Fruit fly (Drosophila melanogaster) whole organism, pupa: Measurements from ENCODE around the gene bond.

Experiments used
- CG10348 ChIP-seq: fragments of 200-800 bp; sonication (Bioruptor generic); IDR thresholded peaks from 2 replicates; pipeline ENCODE4 v1.3.6; 2022; ENCODE audit warnings: missing biosample characterization, missing genetic modification characterization
- CG12605 ChIP-seq: fragments of 200-800 bp; sonication (Bioruptor generic); IDR thresholded peaks from 2 replicates; pipeline ENCODE4 v1.3.6; 2022; ENCODE audit warnings: missing biosample characterization, missing genetic modification characterization
- CG13204 ChIP-seq: fragments of 200-800 bp; sonication (Bioruptor generic); optimal IDR thresholded peaks from 2 replicates; lab custom pipeline; 2018; ENCODE audit warnings: missing biosample characterization, mild to moderate bottlenecking, missing genetic modification characterization, moderate library complexity
- CG14655 ChIP-seq: fragments of 200-800 bp; sonication (Bioruptor generic); optimal IDR thresholded peaks from 3 replicates; lab custom pipeline; 2017; ENCODE audit warnings: mild to moderate bottlenecking, missing biosample characterization, missing genetic modification reagents, missing genetic modification characterization
- CG15710 ChIP-seq: fragments of 200-800 bp; sonication (Bioruptor generic); optimal IDR thresholded peaks from 2 replicates; lab custom pipeline; 2018; ENCODE audit warnings: missing biosample characterization, mild to moderate bottlenecking, missing genetic modification characterization, moderate library complexity
- CG17806 ChIP-seq: fragments of 200-800 bp; sonication (Bioruptor generic); optimal IDR thresholded peaks from 2 replicates; lab custom pipeline; 2018; ENCODE audit warnings: missing biosample characterization, mild to moderate bottlenecking, missing genetic modification characterization, moderate library complexity
- CG32121 ChIP-seq: fragments of 200-800 bp; sonication (Bioruptor generic); IDR thresholded peaks from 2 replicates; pipeline ENCODE4 v1.3.6; 2022; ENCODE audit warnings: missing biosample characterization, missing genetic modification characterization
- CG34367 ChIP-seq: fragments of 200-800 bp; sonication (Bioruptor generic); optimal IDR thresholded peaks from 2 replicates; lab custom pipeline; 2018; ENCODE audit warnings: missing biosample characterization, mild to moderate bottlenecking, missing genetic modification characterization
- CG4496 ChIP-seq: fragments of 200-800 bp; sonication (Bioruptor generic); IDR thresholded peaks from 3 replicates; pipeline ENCODE4 v1.3.6; 2022; ENCODE audit warnings: missing biosample characterization, missing genetic modification characterization
- CG8159 ChIP-seq: fragments of 200-800 bp; sonication (Bioruptor generic); optimal IDR thresholded peaks from 3 replicates; lab custom pipeline; 2018; ENCODE audit warnings: missing biosample characterization, mild to moderate bottlenecking, missing genetic modification characterization, moderate library complexity
- CG8301 ChIP-seq: fragments of 200-800 bp; sonication (Bioruptor generic); optimal IDR thresholded peaks from 2 replicates; lab custom pipeline; 2018; ENCODE audit warnings: missing biosample characterization, mild to moderate bottlenecking, missing genetic modification characterization
- CG9948 ChIP-seq: fragments of 200-800 bp; sonication (Bioruptor generic); optimal IDR thresholded peaks from 2 replicates; lab custom pipeline; 2018; ENCODE audit warnings: missing biosample characterization, mild to moderate bottlenecking, missing genetic modification characterization, moderate library complexity
- D1 ChIP-seq: fragments of 200-800 bp; sonication (Bioruptor generic); optimal IDR thresholded peaks from 2 replicates; lab custom pipeline; 2018; ENCODE audit warnings: missing biosample characterization, mild to moderate bottlenecking, missing genetic modification characterization, moderate library complexity
- EcR ChIP-seq: fragments of 200-800 bp; sonication (Bioruptor generic); optimal IDR thresholded peaks from 3 replicates; lab custom pipeline; 2019; ENCODE audit warnings: missing biosample characterization, missing genetic modification characterization, mild to moderate bottlenecking, moderate library complexity, missing genetic modification reagents
- Ets98B ChIP-seq: fragments of 200-800 bp; sonication (Bioruptor generic); IDR thresholded peaks from 2 replicates; pipeline ENCODE4 v1.3.6; 2022; ENCODE audit warnings: missing biosample characterization, missing genetic modification characterization
- Pif1A ChIP-seq: fragments of 200-800 bp; sonication (Bioruptor generic); optimal IDR thresholded peaks from 3 replicates; lab custom pipeline; 2016; ENCODE audit warnings: missing biosample characterization, missing genetic modification characterization
- Pif1B ChIP-seq: fragments of 200-800 bp; sonication (Bioruptor generic); optimal IDR thresholded peaks from 3 replicates; lab custom pipeline; 2016; ENCODE audit warnings: missing biosample characterization, missing genetic modification characterization
- Snoo ChIP-seq: fragments of 200-800 bp; sonication (Bioruptor generic); optimal IDR thresholded peaks from 3 replicates; lab custom pipeline; 2017; ENCODE audit warnings: missing biosample characterization, mild to moderate bottlenecking, missing genetic modification characterization, inconsistent platforms
- fd96Ca ChIP-seq: fragments of 200-800 bp; sonication (Bioruptor generic); IDR thresholded peaks from 3 replicates; pipeline ENCODE4 v1.3.6; 2022; ENCODE audit warnings: missing biosample characterization, missing genetic modification characterization
- gl ChIP-seq: fragments of 200-800 bp; sonication (Bioruptor generic); optimal IDR thresholded peaks from 2 replicates; lab custom pipeline; 2018; ENCODE audit warnings: missing biosample characterization, mild to moderate bottlenecking, missing genetic modification characterization
- rn ChIP-seq: fragments of 200-800 bp; sonication (Bioruptor generic); IDR thresholded peaks from 2 replicates; pipeline ENCODE4 v1.3.6; 2022; ENCODE audit warnings: missing biosample characterization, missing genetic modification characterization

The bond gene

DNA sequence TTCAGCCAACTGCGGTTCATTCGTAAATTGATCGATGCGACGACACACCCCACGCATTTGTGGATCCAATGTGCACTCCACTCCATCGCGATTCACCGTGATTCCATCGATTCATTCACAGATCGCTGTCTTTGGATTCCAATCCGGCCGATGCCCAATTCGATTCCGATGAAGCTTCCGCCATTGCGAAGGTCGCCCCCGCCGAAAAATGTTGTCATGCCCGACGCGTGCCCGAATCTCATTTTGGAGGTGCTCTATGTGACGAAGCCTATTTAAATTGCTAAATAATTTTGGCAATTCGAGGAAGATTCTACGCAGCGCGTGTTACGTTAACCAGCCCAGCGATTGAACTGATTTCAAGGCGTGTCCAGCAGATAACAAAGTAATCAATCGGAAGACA lies 9.8 kb upstream of the bond start:
- TF ChIP-seq CG9948 (tag; lab: Kevin White, UChicago) = no peak

DNA sequence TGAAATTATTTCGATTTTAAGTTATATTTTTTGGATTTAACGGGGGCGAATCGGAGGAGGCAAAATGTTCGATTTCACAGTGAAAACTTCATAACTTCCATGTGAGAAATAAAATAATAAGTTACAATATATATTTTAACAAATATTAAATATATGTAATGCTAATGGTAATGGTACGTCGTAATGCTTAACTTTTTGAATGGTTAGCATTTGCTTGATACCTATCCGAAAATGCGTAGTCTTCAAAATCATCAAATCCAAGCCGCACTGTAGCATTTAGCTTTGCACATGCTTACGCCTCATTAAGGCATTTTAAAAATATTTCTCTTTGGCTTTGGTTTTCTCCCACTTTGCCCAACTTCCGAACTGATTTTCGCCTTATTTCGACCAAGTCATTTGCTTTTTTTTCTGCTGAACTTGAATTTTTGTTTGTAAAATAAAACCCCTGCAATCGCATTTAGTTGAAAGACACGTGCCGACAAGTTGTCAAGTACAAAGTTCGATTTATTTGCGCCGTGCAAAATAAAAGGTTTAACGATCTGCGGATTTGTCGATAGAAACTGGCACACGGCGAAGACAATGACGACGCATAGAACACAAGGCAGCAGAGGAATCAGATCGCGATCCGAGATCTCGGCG lies 7.6 kb upstream of the bond start:
- TF ChIP-seq CG34367 (tag; lab: Kevin White, UChicago) = no peak
- TF ChIP-seq CG15710 (tag; lab: Kevin White, UChicago) = no peak
- no peak for TF ChIP-seq gl (tag; lab: Kevin White, UChicago)
- TF ChIP-seq, all 21 proteins: peak for 0

DNA sequence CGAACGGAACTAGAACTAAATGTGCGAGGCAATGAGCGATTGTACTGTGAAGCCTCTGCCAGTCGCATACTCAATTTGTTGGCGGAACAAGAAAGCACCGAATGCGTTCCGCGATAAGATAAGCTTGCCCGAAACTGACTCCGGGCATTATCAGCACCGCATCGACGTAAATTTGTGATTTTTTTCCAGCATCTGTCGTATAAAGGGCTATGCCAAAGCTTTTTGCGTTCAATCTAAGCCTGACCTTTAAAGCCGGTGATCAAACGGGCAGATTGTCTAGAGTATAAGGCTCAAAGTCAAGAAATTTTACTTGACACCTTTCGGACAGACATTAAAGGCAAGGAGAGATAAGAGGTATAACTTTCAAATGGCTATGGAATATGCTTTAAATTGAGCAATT lies 4.5 kb upstream of the bond start:
- TF ChIP-seq CG8301 (tag; lab: Kevin White, UChicago) (no peak), rn (no peak), CG15710 (tag; lab: Kevin White, UChicago) (no peak), CG17806 (tag; lab: Kevin White, UChicago) (no peak), D1 (tag; lab: Kevin White, UChicago) (no peak), Pif1B (GFP tag; lab: Kevin White, UChicago) (no peak)

DNA sequence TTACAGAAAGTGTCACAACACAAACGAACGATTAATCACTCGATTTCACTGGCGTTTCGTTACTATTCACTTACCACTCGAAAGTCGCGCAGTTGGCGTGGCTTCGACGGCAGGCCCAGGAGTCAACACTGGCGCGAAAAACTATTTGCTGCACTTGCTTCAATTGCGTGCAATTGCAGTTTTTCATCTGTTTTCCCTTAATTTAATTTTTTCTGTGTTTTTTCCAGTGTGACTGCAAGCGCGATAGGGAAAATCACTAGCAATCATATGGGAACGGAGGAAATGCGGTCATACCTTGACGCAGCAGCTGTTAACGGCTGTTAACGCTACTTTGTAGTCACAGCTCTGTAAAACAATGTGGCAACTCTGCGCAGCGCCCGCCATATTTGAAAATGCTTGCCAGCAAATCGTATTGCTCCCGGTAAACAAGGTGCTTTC lies 2.9 kb upstream of the bond start, which contains the start of gene AdipoR:
Gene AdipoR (minus strand): TSS at position 262 of the 438 bp plus-strand sequence.
- TF ChIP-seq CG4496 (0 out of 3 replicates have a peak, but pooled peaks have one; percentile 30), Snoo (tag; lab: Kevin White, UChicago) (peak; percentile 31), CG32121 (no peak), Ets98B (GFP tag; lab: Robert Waterston, UW) (peak; percentile 68; the same call in 1 of the 2 replicates), CG12605 (GFP tag; lab: Robert Waterston, UW) (peak; percentile 18; the same call in 1 of the 2 replicates), CG8301 (tag; lab: Kevin White, UChicago) (peak; percentile 0)

DNA sequence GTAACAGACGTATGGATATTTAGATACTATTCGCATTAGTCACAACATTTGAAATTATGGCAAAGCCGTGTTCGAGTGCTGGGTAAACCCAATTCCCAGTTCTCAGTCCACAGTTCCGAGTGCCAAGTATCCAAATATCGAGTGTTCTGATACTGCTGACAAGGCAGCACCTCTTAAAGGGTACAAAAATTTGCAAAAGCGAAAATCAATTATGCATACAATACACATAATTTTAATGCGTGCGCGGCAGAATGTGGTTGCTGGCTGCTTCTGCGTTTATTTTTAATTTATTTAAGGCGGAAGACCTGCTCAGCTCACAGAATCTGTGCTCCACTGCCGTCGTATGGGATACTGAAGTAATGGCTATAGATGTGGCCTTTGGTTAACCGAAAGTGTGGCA lies 2.2 kb downstream of the bond start:
- TF ChIP-seq CG9948 (tag; lab: Kevin White, UChicago) (no peak), CG14655 (GFP tag; lab: Kevin White, UChicago) (no peak)

DNA sequence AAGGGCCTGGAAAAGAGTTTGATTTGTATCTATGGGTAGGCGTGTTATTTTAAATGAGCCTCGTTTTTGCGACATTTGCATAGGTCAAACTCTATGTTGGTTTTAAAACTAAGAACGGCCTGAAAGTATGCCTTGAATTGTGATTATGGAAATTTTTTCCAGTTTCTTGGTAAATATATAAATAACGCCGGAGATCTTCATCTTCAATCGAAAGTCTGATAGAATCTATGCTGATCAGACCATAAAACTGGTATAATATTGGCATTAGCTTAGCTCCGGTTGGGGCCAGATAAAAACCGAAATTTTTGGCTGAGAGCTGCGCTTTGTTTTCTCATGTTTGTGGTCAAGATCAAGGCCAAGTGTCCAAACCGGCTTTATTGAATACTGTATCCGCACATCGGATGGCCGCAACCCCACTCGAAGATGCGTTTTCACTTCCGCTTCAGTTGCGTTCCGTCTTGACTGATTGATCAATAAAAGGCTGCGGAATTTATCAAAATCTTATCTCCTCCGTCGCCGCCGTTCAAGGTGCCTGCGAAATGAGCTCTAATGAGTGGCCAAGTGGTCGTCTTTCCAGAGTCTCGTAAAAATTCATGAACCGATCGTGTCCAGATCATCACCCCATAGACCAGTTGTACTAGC lies 6.7 kb downstream of the bond start:
- TF ChIP-seq CG17806 (tag; lab: Kevin White, UChicago) = no peak
- TF ChIP-seq CG9948 (tag; lab: Kevin White, UChicago) = no peak
- TF ChIP-seq Pif1A = no peak
- no peak for TF ChIP-seq fd96Ca (GFP tag; lab: Robert Waterston, UW)
- TF ChIP-seq rn = no peak
- TF ChIP-seq gl (tag; lab: Kevin White, UChicago) = no peak
- no peak for TF ChIP-seq CG14655 (GFP tag; lab: Kevin White, UChicago)
- no peak for TF ChIP-seq CG4496
- no peak for TF ChIP-seq CG10348 (GFP tag; lab: Robert Waterston, UW)
- no peak for TF ChIP-seq CG8159 (tag; lab: Kevin White, UChicago)
- TF ChIP-seq CG8301 (tag; lab: Kevin White, UChicago) = no peak
- TF ChIP-seq Ets98B (GFP tag; lab: Robert Waterston, UW) = no peak
- no peak for TF ChIP-seq CG13204 (GFP tag; lab: Kevin White, UChicago)
- no peak for TF ChIP-seq CG12605 (GFP tag; lab: Robert Waterston, UW)
- TF ChIP-seq CG15710 (tag; lab: Kevin White, UChicago) = no peak
- TF ChIP-seq EcR (GFP tag; lab: Kevin White, UChicago) = no peak
- TF ChIP-seq CG32121 = no peak

DNA sequence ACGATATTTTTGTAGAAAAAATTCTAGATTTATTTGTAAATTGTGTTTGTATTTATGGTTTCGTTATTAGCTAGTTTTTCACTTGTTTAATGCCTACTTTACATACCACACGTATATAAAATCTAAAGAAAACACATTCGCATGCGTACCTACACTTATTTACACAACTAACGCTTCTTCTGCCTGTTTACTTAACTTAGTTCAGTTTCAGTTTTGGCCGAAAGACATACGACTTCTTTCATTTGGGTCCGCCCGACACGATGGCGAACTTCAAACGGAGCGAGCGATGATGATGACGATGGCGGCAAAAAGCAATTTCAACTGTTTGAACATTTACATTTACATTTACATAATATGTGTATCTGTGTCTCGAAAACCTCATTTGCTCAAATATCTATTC lies 7.9 kb downstream of the bond start:
- TF ChIP-seq Pif1A (no peak), CG8159 (tag; lab: Kevin White, UChicago) (no peak), D1 (tag; lab: Kevin White, UChicago) (no peak), CG17806 (tag; lab: Kevin White, UChicago) (no peak), Pif1B (GFP tag; lab: Kevin White, UChicago) (no peak), CG4496 (no peak), gl (tag; lab: Kevin White, UChicago) (no peak), CG15710 (tag; lab: Kevin White, UChicago) (no peak), CG12605 (GFP tag; lab: Robert Waterston, UW) (no peak), CG13204 (GFP tag; lab: Kevin White, UChicago) (no peak), Ets98B (GFP tag; lab: Robert Waterston, UW) (no peak), rn (no peak), CG34367 (tag; lab: Kevin White, UChicago) (no peak), fd96Ca (GFP tag; lab: Robert Waterston, UW) (no peak), CG10348 (GFP tag; lab: Robert Waterston, UW) (no peak), CG14655 (GFP tag; lab: Kevin White, UChicago) (no peak), EcR (GFP tag; lab: Kevin White, UChicago) (no peak), CG8301 (tag; lab: Kevin White, UChicago) (no peak)
